Worm (Caenorhabditis elegans) whole organism, early embryonic: ENCODE data around the gene emc-5.

Experiments used
- B0310.2 ChIP-seq: sonication (generic microtip); optimal IDR thresholded peaks from 2 replicates; lab custom pipeline; 2016; ENCODE audit warnings: mild to moderate bottlenecking, missing genetic modification characterization, missing compliant biosample characterization
- F13C5.2 ChIP-seq: sonication (generic microtip); optimal IDR thresholded peaks from 2 replicates; lab custom pipeline; 2017; ENCODE audit warnings: mild to moderate bottlenecking, missing genetic modification characterization, inconsistent platforms, missing compliant biosample characterization
- aly-1 ChIP-seq: sonication (generic microtip); optimal IDR thresholded peaks from 2 replicates; lab custom pipeline; 2016; ENCODE audit warnings: missing genetic modification characterization, missing compliant biosample characterization
- ama-1 ChIP-seq: fragments of 150-350 bp; optimal IDR thresholded peaks from 2 replicates; lab custom pipeline; 2014
- ceh-13 ChIP-seq: fragments of 200-800 bp; sonication (Bioruptor generic); optimal IDR thresholded peaks from 2 replicates; lab custom pipeline; 2018; ENCODE audit warnings: mild to moderate bottlenecking, missing genetic modification characterization, missing compliant biosample characterization
- ets-7 ChIP-seq: sonication (generic microtip); optimal IDR thresholded peaks from 2 replicates; lab custom pipeline; 2016; ENCODE audit warnings: missing genotype, missing genetic modification characterization, missing compliant biosample characterization
- flt-1 ChIP-seq: fragments of 200-800 bp; sonication (Bioruptor generic); IDR thresholded peaks from 2 replicates; pipeline ENCODE4 v1.3.6; 2022; ENCODE audit warnings: missing genetic modification characterization, missing compliant biosample characterization
- hmg-4 ChIP-seq: fragments of 200-800 bp; sonication (Bioruptor generic); optimal IDR thresholded peaks from 2 replicates; lab custom pipeline; 2018; ENCODE audit warnings: mild to moderate bottlenecking, missing genetic modification characterization, missing compliant biosample characterization
- hnd-1 ChIP-seq: sonication (generic microtip); optimal IDR thresholded peaks from 2 replicates; lab custom pipeline; 2016; ENCODE audit warnings: missing genetic modification characterization, missing compliant biosample characterization
- pes-1 ChIP-seq: fragments of 200-800 bp; sonication (Bioruptor generic); IDR thresholded peaks from 2 replicates; pipeline ENCODE4 v1.3.6; 2022; ENCODE audit warnings: missing genetic modification reagents, missing genetic modification characterization, missing compliant biosample characterization
- scrt-1 ChIP-seq: fragments of 200-800 bp; sonication (Bioruptor generic); IDR thresholded peaks from 2 replicates; pipeline ENCODE4 v1.3.6; 2022; ENCODE audit warnings: missing genetic modification characterization, missing compliant biosample characterization
- sea-1 ChIP-seq: fragments of 200-800 bp; sonication (Bioruptor generic); conservative IDR thresholded peaks from 2 replicates; pipeline ENCODE4 v1.3.6; 2022; ENCODE audit warnings: missing genetic modification characterization, missing compliant biosample characterization
- tbx-11 ChIP-seq: fragments of 200-800 bp; sonication (Bioruptor generic); IDR thresholded peaks from 2 replicates; pipeline ENCODE4 v1.3.6; 2022; ENCODE audit warnings: missing genetic modification characterization, missing compliant biosample characterization
- tbx-37 ChIP-seq: fragments of 200-800 bp; sonication (Bioruptor generic); conservative IDR thresholded peaks from 2 replicates; pipeline ENCODE4 v1.3.6; 2022; ENCODE audit warnings: missing genetic modification reagents, missing genetic modification characterization, missing compliant biosample characterization

DNA sequence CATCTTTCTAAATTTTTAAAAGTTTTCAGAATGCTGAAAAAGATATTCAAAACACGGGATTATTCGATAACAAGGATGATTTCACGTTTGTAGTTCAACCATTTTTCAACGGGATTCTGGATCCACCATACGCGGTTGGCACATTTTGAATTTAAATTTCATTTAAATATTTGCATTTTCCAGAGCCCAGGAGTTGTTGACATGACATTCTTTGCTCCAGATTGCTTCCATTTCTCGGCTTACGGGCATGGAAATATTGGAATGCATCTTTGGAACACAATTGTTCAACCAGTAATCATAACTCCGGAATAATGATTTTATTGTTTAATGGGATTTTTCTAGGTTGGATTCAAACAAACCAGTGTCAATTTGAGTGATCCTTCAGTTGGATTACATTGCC, 45.7 kb upstream of the emc-5 start:
- TF ChIP-seq ama-1 (lab: Kevin White, UChicago) (no peak), hnd-1 (tag; lab: Kevin White, UChicago) (no peak), ets-7 (tag; lab: Kevin White, UChicago) (no peak), F13C5.2 (tag; lab: Kevin White, UChicago) (no peak), scrt-1 (GFP tag; lab: Robert Waterston, UW) (no peak), sea-1 (no peak), tbx-11 (GFP tag; lab: Robert Waterston, UW) (no peak), flt-1 (GFP tag; lab: Robert Waterston, UW) (no peak), B0310.2 (tag; lab: Kevin White, UChicago) (no peak), aly-1 (tag; lab: Kevin White, UChicago) (no peak), hmg-4 (GFP tag; lab: Kevin White, UChicago) (no peak), tbx-37 (GFP tag; lab: Robert Waterston, UW) (no peak), pes-1 (GFP tag; lab: Robert Waterston, UW) (no peak), ceh-13 (GFP tag; lab: Kevin White, UChicago) (no peak)
